Worm (Caenorhabditis elegans) whole organism, early embryonic: Measurements from ENCODE around the gene R09D1.12.

Experiments used
- F13C5.2 ChIP-seq: sonication (generic microtip); optimal IDR thresholded peaks from 2 replicates; lab custom pipeline; 2017; ENCODE audit warnings: mild to moderate bottlenecking, missing genetic modification characterization, inconsistent platforms, missing compliant biosample characterization
- ama-1 ChIP-seq: fragments of 150-350 bp; optimal IDR thresholded peaks from 2 replicates; lab custom pipeline; 2014
- ceh-13 ChIP-seq: fragments of 200-800 bp; sonication (Bioruptor generic); optimal IDR thresholded peaks from 2 replicates; lab custom pipeline; 2018; ENCODE audit warnings: mild to moderate bottlenecking, missing genetic modification characterization, missing compliant biosample characterization
- flt-1 ChIP-seq: fragments of 200-800 bp; sonication (Bioruptor generic); IDR thresholded peaks from 2 replicates; pipeline ENCODE4 v1.3.6; 2022; ENCODE audit warnings: missing genetic modification characterization, missing compliant biosample characterization

- TF ChIP-seq ama-1 (no peak), F13C5.2 (tag; lab: Kevin White, UChicago) (no peak), ceh-13 (GFP tag; lab: Kevin White, UChicago) (no peak), flt-1 (GFP tag; lab: Robert Waterston, UW) (no peak)
These were observed 13.2 kb downstream of the R09D1.12 start for ce11 chrII:9438853-9439252.
